Fruit fly (Drosophila melanogaster) whole organism, wandering third instar larva: ENCODE results near the gene Peritrophin-15b.

Source experiments
- Abd-B ChIP-seq: fragments of >200 bp; optimal IDR thresholded peaks from 2 replicates; lab custom pipeline; 2017; ENCODE audit warnings: missing biosample characterization, missing genetic modification characterization
- CG32264 ChIP-seq: fragments of 200-800 bp; sonication (Bioruptor generic); optimal IDR thresholded peaks from 2 replicates; lab custom pipeline; 2016; ENCODE audit warnings: missing biosample characterization, missing genetic modification characterization
- CG9705 ChIP-seq: fragments of 200-800 bp; sonication (Bioruptor generic); optimal IDR thresholded peaks from 2 replicates; lab custom pipeline; 2018; ENCODE audit warnings: missing biosample characterization, mild to moderate bottlenecking, missing genetic modification characterization
- CrebA ChIP-seq: fragments of 200-800 bp; sonication (Bioruptor generic); optimal IDR thresholded peaks from 2 replicates; lab custom pipeline; 2016; ENCODE audit warnings: missing biosample characterization, mild to moderate bottlenecking, missing genetic modification characterization, borderline replicate concordance
- Dfd ChIP-seq: fragments of >200 bp; optimal IDR thresholded peaks from 2 replicates; lab custom pipeline; 2017; ENCODE audit warnings: missing biosample characterization, missing genetic modification characterization
- Dif ChIP-seq: fragments of 200-275, 200-300 bp; sonication (Bioruptor generic); optimal IDR thresholded peaks from 2 replicates; lab custom pipeline; 2018; ENCODE audit warnings: missing biosample characterization, missing genetic modification characterization; ENCODE audit not compliant: partially characterized antibody
- GATAd ChIP-seq: sonication (Bioruptor generic); optimal IDR thresholded peaks from 2 replicates; lab custom pipeline; 2016; ENCODE audit warnings: missing biosample characterization, missing genetic modification characterization
- HLH106 ChIP-seq: fragments of 200-800 bp; optimal IDR thresholded peaks from 3 replicates; lab custom pipeline; 2019; ENCODE audit warnings: missing biosample characterization, mild to moderate bottlenecking, missing genetic modification characterization, moderate library complexity
- Hnf4 ChIP-seq: fragments of 200-800 bp; sonication (Bioruptor generic); optimal IDR thresholded peaks from 2 replicates; lab custom pipeline; 2016; ENCODE audit warnings: missing biosample characterization, mild to moderate bottlenecking, missing genetic modification characterization
- Hr78 ChIP-seq: fragments of >200 bp; optimal IDR thresholded peaks from 2 replicates; lab custom pipeline; 2017; ENCODE audit warnings: missing biosample characterization, missing genetic modification characterization
- Hr83 ChIP-seq: fragments of 200-300 bp; sonication (Bioruptor generic); optimal IDR thresholded peaks from 2 replicates; lab custom pipeline; 2016; ENCODE audit warnings: missing biosample characterization, mild to moderate bottlenecking, missing genetic modification characterization, moderate library complexity; ENCODE audit not compliant: poor library complexity, severe bottlenecking
- Jra ChIP-seq: sonication (Bioruptor generic); optimal IDR thresholded peaks from 2 replicates; lab custom pipeline; 2016; ENCODE audit warnings: missing biosample characterization, missing genetic modification characterization
- Mio ChIP-seq: sonication (Bioruptor generic); optimal IDR thresholded peaks from 2 replicates; lab custom pipeline; 2016; ENCODE audit warnings: missing biosample characterization, missing genetic modification characterization
- Myc ChIP-seq: fragments of >200 bp; optimal IDR thresholded peaks from 2 replicates; lab custom pipeline; 2017
- OdsH ChIP-seq: fragments of 200-800 bp; sonication (Bioruptor generic); optimal IDR thresholded peaks from 2 replicates; lab custom pipeline; 2016; ENCODE audit warnings: missing biosample characterization, mild to moderate bottlenecking, missing genetic modification characterization
- Rel ChIP-seq, 2 experiments: fragments of 200-800 bp; sonication (Bioruptor generic) in 1 of 2; optimal IDR thresholded peaks; 2 replicates in 1 of 2; 3 replicates in 1 of 2; lab custom pipeline; 2016 to 2019; ENCODE audit warnings: mild to moderate bottlenecking in 2 of 2, missing biosample characterization in 2 of 2, missing genetic modification characterization in 2 of 2, moderate library complexity in 1 of 2
- Sp1 ChIP-seq: fragments of 200-800 bp; sonication (Bioruptor generic); optimal IDR thresholded peaks from 3 replicates; lab custom pipeline; 2019; ENCODE audit warnings: missing biosample characterization, mild to moderate bottlenecking, missing genetic modification characterization, moderate library complexity
- Vsx2 ChIP-seq: fragments of 200-300, 225-300 bp; sonication (Bioruptor generic); optimal IDR thresholded peaks from 2 replicates; lab custom pipeline; 2018; ENCODE audit warnings: missing biosample characterization, missing genetic modification characterization; ENCODE audit not compliant: partially characterized antibody
- br ChIP-seq: fragments of 200-800 bp; sonication (Bioruptor generic); optimal IDR thresholded peaks from 2 replicates; lab custom pipeline; 2016; ENCODE audit warnings: missing biosample characterization, missing genetic modification characterization
- brk ChIP-seq: fragments of 200-800 bp; sonication (Bioruptor generic); optimal IDR thresholded peaks from 2 replicates; lab custom pipeline; 2016; ENCODE audit warnings: missing biosample characterization, mild to moderate bottlenecking, missing genetic modification characterization
- dl ChIP-seq, 2 experiments: fragments of 175-275, 200-275 bp in 1 of 2; fragments of 200-275 bp in 1 of 2; sonication (Bioruptor generic); optimal IDR thresholded peaks; lab custom pipeline; 2018; ENCODE audit warnings: mild to moderate bottlenecking in 2 of 2, missing biosample characterization in 2 of 2, missing genetic modification characterization in 2 of 2, moderate library complexity in 2 of 2; ENCODE audit not compliant: partially characterized antibody in 2 of 2, insufficient read depth in 1 of 2
- dmrt93B ChIP-seq: fragments of 200-800 bp; sonication (Bioruptor generic); optimal IDR thresholded peaks from 2 replicates; lab custom pipeline; 2018; ENCODE audit warnings: missing biosample characterization, mild to moderate bottlenecking, missing genetic modification characterization
- dsf ChIP-seq: sonication (Bioruptor generic); optimal IDR thresholded peaks from 2 replicates; lab custom pipeline; 2016; ENCODE audit warnings: missing biosample characterization, missing genetic modification characterization, borderline replicate concordance
- ey ChIP-seq: fragments of 200-800 bp; sonication (Bioruptor generic); optimal IDR thresholded peaks from 2 replicates; lab custom pipeline; 2016; ENCODE audit warnings: missing biosample characterization, missing genetic modification characterization
- foxo ChIP-seq, 2 experiments: fragments of 200-800 bp; sonication (Bioruptor generic); optimal IDR thresholded peaks; 2 replicates in 1 of 2; 3 replicates in 1 of 2; lab custom pipeline; 2016 to 2017; ENCODE audit warnings: missing biosample characterization in 2 of 2, missing genetic modification characterization in 2 of 2
- fru ChIP-seq: fragments of 200-800 bp; sonication (Bioruptor generic); optimal IDR thresholded peaks from 3 replicates; lab custom pipeline; 2016; ENCODE audit warnings: missing biosample characterization, mild to moderate bottlenecking, missing genetic modification characterization
- h ChIP-seq: fragments of 200-800 bp; sonication (Bioruptor generic); optimal IDR thresholded peaks from 3 replicates; lab custom pipeline; 2016; ENCODE audit warnings: missing biosample characterization, mild to moderate bottlenecking, missing genetic modification characterization
- jim ChIP-seq: fragments of 175-275, 200-325 bp; sonication (Bioruptor generic); optimal IDR thresholded peaks from 2 replicates; lab custom pipeline; 2016; ENCODE audit warnings: missing biosample characterization, mild to moderate bottlenecking, missing genetic modification characterization
- lola ChIP-seq: fragments of >200 bp; optimal IDR thresholded peaks from 2 replicates; lab custom pipeline; 2017; ENCODE audit warnings: missing biosample characterization, missing genetic modification characterization
- psq ChIP-seq: fragments of 200-800 bp; sonication (Bioruptor generic); optimal IDR thresholded peaks from 3 replicates; lab custom pipeline; 2017; ENCODE audit warnings: missing biosample characterization, mild to moderate bottlenecking, missing genetic modification characterization, moderate library complexity
- rgr ChIP-seq: fragments of 200-800 bp; sonication (Bioruptor generic); optimal IDR thresholded peaks from 3 replicates; lab custom pipeline; 2016; ENCODE audit warnings: missing biosample characterization, mild to moderate bottlenecking, missing genetic modification characterization
- sv ChIP-seq: fragments of 200-800 bp; sonication (Bioruptor generic); optimal IDR thresholded peaks from 3 replicates; lab custom pipeline; 2016; ENCODE audit warnings: missing biosample characterization, missing genetic modification characterization
- tai ChIP-seq: sonication (Bioruptor generic); optimal IDR thresholded peaks from 2 replicates; lab custom pipeline; 2016; ENCODE audit warnings: missing biosample characterization, missing genetic modification characterization
- usp ChIP-seq: fragments of >200 bp; optimal IDR thresholded peaks from 2 replicates; lab custom pipeline; 2017; ENCODE audit warnings: missing biosample characterization, missing genetic modification characterization
- woc ChIP-seq: sonication (Bioruptor generic); optimal IDR thresholded peaks from 2 replicates; lab custom pipeline; 2016; ENCODE audit warnings: missing biosample characterization, mild to moderate bottlenecking, missing genetic modification characterization

The Peritrophin-15b gene

DNA sequence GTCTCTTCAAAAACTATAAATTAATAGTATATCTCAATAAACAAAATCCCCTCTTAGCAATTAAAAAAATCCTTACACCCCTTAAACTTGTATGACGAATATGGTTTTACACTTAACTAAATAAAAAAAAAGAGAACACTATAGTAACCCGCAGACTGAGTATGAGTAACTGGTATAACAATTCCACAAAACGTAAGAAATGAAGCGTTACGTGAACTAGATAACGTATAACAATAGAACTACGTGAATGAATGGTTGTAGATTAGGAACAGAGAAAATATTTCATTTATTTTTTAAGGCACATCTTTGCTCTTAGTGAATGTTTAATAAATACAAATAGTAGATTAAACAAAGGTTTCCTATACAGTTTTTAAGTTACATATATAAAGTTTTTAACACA is 39.3 kb downstream of the Peritrophin-15b start:
- TF ChIP-seq foxo (GFP tag; optimal IDR thresholded peaks at IDR 0.05; lab: Kevin White, UChicago), result no peak

DNA sequence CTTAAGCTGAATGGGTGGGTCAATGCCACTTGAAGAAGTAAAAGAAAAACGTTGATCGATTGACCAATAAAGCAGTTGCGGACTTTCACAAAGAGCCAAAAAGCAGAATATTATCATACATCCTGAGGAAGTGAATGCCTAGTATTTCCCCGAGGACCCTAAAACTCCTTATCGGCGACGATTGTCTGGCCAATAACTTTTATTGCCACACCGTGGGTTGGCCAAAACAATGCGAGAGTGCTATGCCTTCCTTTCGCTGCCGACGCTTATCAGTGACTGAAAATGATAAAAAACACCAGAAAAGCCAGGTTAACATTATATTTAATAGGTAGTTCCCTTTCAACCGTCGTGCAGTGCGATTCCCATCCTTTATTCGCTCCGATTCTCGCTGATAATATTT is 42.9 kb downstream of the Peritrophin-15b start, which contains the start of gene Mur29B:
Mur29B (plus strand) TSS at position 324 of the 400 bp plus-strand sequence.
- TF ChIP-seq Abd-B (GFP tag; lab: Kevin White, UChicago) (no peak), Rel (GFP tag; optimal IDR thresholded peaks at IDR 0.05; lab: Kevin White, UChicago) (no peak), Rel (tag; optimal IDR thresholded peaks at IDR 0.05; lab: Kevin White, UChicago) (peak; percentile 92), woc (no peak), CG9705 (GFP tag; lab: Kevin White, UChicago) (no peak), lola (no peak), usp (GFP tag; lab: Kevin White, UChicago) (no peak), sv (GFP tag; lab: Kevin White, UChicago) (no peak), h (no peak), Dfd (GFP tag; lab: Kevin White, UChicago) (no peak), br (peak; percentile 2), Dif (GFP tag; lab: Kevin White, UChicago) (no peak), Hr78 (no peak), jim (GFP tag; lab: Kevin White, UChicago) (no peak), CrebA (GFP tag; lab: Kevin White, UChicago) (peak; percentile 22), Myc (no peak), dl (GFP tag; optimal IDR thresholded peaks at IDR 0.05; lab: Kevin White, UChicago; ENCODE audit: insufficient read depth in 1 of 2, partially characterized antibody in 2 of 2) (no peak), OdsH (no peak), foxo (GFP tag; optimal IDR thresholded peaks at IDR 0.05; lab: Kevin White, UChicago) (no peak), HLH106 (tag; lab: Kevin White, UChicago) (no peak), Hr83 (peak; percentile 29), Jra (GFP tag; lab: Kevin White, UChicago) (no peak), Sp1 (GFP tag; lab: Kevin White, UChicago) (no peak), GATAd (GFP tag; lab: Kevin White, UChicago) (no peak), brk (GFP tag; lab: Kevin White, UChicago) (no peak), rgr (GFP tag; lab: Kevin White, UChicago) (no peak), CG32264 (no peak), psq (GFP tag; lab: Kevin White, UChicago) (no peak), Vsx2 (no peak), dmrt93B (no peak), fru (GFP tag; lab: Kevin White, UChicago) (no peak), ey (GFP tag; lab: Kevin White, UChicago) (no peak), Hnf4 (GFP tag; lab: Kevin White, UChicago) (no peak), dsf (GFP tag; lab: Kevin White, UChicago) (no peak), tai (GFP tag; lab: Kevin White, UChicago) (no peak), Mio (no peak)

- TF ChIP-seq woc (no peak), OdsH (peak; percentile 26), lola (no peak), fru (GFP tag; lab: Kevin White, UChicago) (peak; percentile 29), Rel (GFP tag; optimal IDR thresholded peaks at IDR 0.05; lab: Kevin White, UChicago) (no peak), Rel (tag; optimal IDR thresholded peaks at IDR 0.05; lab: Kevin White, UChicago) (no peak), Vsx2 (no peak), dmrt93B (peak; percentile 5), psq (GFP tag; lab: Kevin White, UChicago) (peak; percentile 36), CrebA (GFP tag; lab: Kevin White, UChicago) (no peak), Dif (GFP tag; lab: Kevin White, UChicago) (no peak), foxo (GFP tag; optimal IDR thresholded peaks at IDR 0.05; lab: Kevin White, UChicago) (peak in 1 of 2 experiments; percentile 71), rgr (GFP tag; lab: Kevin White, UChicago) (peak; percentile 44), Hr78 (no peak), CG32264 (no peak), HLH106 (tag; lab: Kevin White, UChicago) (peak; percentile 60), Hr83 (no peak), h (peak; percentile 65), Dfd (GFP tag; lab: Kevin White, UChicago) (no peak)
Measured at dm6 chr2L:8351333-8351732, 43.4 kb downstream of the Peritrophin-15b start.
